Worm (Caenorhabditis elegans) whole organism, L4/young adult: Measurements from ENCODE around the gene C08E8.11.

Source experiments
- W03F9.2 ChIP-seq: fragments of 150-350 bp; optimal IDR thresholded peaks from 2 replicates; lab custom pipeline; 2014; ENCODE audit warnings: missing biosample characterization, missing genetic modification characterization
- dao-5 ChIP-seq: sonication (generic microtip); optimal IDR thresholded peaks from 2 replicates; lab custom pipeline; 2016; ENCODE audit warnings: missing genotype, missing genetic modification characterization, moderate library complexity, missing compliant biosample characterization
- him-1 ChIP-seq: sonication (generic microtip); optimal IDR thresholded peaks from 2 replicates; lab custom pipeline; 2016; ENCODE audit warnings: missing genotype, missing genetic modification reagents, missing genetic modification characterization, missing compliant biosample characterization

DNA sequence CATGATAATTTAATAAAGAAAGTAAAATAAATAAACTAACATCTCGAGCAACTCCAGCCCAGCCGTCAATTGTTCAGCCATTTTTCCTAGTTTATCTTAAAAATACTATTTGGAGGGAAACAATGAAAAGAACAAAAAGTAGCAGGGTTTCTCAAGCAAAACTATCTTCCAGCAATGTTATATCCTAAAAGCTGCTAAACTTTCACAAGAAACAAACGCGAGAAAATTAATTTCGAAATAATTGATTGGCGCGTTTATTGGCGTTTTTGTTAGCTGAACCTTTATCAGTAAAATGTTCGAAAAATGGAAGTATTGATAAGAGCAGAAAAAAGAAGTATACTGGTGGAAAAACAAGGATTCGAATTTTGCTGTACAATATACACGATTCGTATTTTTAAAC lies 27.6 kb upstream of the C08E8.11 start, which contains the start of gene B0462.5:
- TF ChIP-seq dao-5 (tag; lab: Kevin White, UChicago) (no peak), him-1 (tag; lab: Kevin White, UChicago) (no peak), W03F9.2 (tag; lab: Kevin White, UChicago) (no peak)
